Fruit fly (Drosophila melanogaster): ENCODE measurements around the gene JhI-21.

DNA sequence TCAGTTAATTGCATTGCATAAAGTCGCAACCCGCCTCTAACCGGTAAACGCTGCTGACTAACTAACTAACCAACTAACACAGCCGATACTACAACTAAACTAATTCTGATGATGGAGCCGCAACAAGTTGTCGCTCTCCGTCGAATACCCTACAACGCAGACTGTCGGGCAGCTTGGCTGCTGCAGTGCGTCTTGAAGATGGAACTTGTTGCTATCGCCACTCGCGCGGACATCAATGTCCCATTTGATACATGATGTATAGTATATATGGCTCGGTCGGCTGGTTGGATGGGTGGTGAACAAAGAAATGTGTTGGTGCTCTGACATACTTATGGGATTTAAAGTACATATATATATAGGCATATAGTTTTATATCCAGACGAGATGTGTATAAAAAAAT, 30.3 kb downstream of the JhI-21 start:
- no peak for TF ChIP-seq EcR (GFP tag; optimal IDR thresholded peaks at IDR 0.05)
- no peak for TF ChIP-seq Dll (optimal IDR thresholded peaks at IDR 0.05)
- no peak for TF ChIP-seq usp (GFP tag; optimal IDR thresholded peaks at IDR 0.05)
- no peak for TF ChIP-seq CG8478 (optimal IDR thresholded peaks at IDR 0.05)
- TF ChIP-seq psq (optimal IDR thresholded peaks at IDR 0.05): no peak
- no peak for TF ChIP-seq pan (optimal IDR thresholded peaks at IDR 0.05)
